Fruit fly (Drosophila melanogaster) whole organism, embryonic: ENCODE measurements around the gene CG5225.

Experiments used
- B-H2 ChIP-seq: fragments of 200-800 bp; sonication (Bioruptor generic); optimal IDR thresholded peaks from 2 replicates; lab custom pipeline; 2018; ENCODE audit warnings: missing biosample characterization, mild to moderate bottlenecking, missing genetic modification characterization
- CG10274 ChIP-seq: fragments of 200-800 bp; sonication (Bioruptor generic); optimal IDR thresholded peaks from 3 replicates; lab custom pipeline; 2017; ENCODE audit warnings: missing biosample characterization, mild to moderate bottlenecking, missing genetic modification characterization
- CG10654 ChIP-seq: fragments of 200-800 bp; sonication (Bioruptor generic); optimal IDR thresholded peaks from 2 replicates; lab custom pipeline; 2016; ENCODE audit warnings: missing biosample characterization, missing genetic modification characterization
- CG11398 ChIP-seq: fragments of 200-800 bp; sonication (Bioruptor generic); optimal IDR thresholded peaks from 2 replicates; lab custom pipeline; 2016; ENCODE audit warnings: missing biosample characterization, missing genetic modification characterization
- CG12104 ChIP-seq: fragments of 200-800 bp; sonication (Bioruptor generic); optimal IDR thresholded peaks from 3 replicates; lab custom pipeline; 2016; ENCODE audit warnings: missing biosample characterization, missing genetic modification characterization
- CG12299 ChIP-seq: fragments of 200-800 bp; sonication (Bioruptor generic); optimal IDR thresholded peaks from 2 replicates; lab custom pipeline; 2018; ENCODE audit warnings: missing biosample characterization, mild to moderate bottlenecking, missing genetic modification characterization
- CG12391 ChIP-seq: fragments of 200-800 bp; sonication (Bioruptor generic); optimal IDR thresholded peaks from 3 replicates; lab custom pipeline; 2018; ENCODE audit warnings: missing biosample characterization, mild to moderate bottlenecking, missing genetic modification characterization, moderate library complexity
- CG14710 ChIP-seq: fragments of 200-800 bp; sonication (Bioruptor generic); optimal IDR thresholded peaks from 3 replicates; lab custom pipeline; 2019; ENCODE audit warnings: missing biosample characterization, mild to moderate bottlenecking, missing genetic modification characterization, moderate library complexity
- CG15011 ChIP-seq: fragments of 200-800 bp; sonication (Bioruptor generic); optimal IDR thresholded peaks from 3 replicates; lab custom pipeline; 2018; ENCODE audit warnings: missing biosample characterization, mild to moderate bottlenecking, missing genetic modification characterization
- CG15073 ChIP-seq: fragments of 200-800 bp; sonication (Bioruptor generic); optimal IDR thresholded peaks from 2 replicates; lab custom pipeline; 2016; ENCODE audit warnings: missing biosample characterization, missing genetic modification characterization
- CG15514 ChIP-seq: fragments of 200-800 bp; sonication (Bioruptor generic); optimal IDR thresholded peaks from 3 replicates; lab custom pipeline; 2017; ENCODE audit warnings: missing biosample characterization, missing genetic modification characterization, mild to moderate bottlenecking, moderate library complexity, missing genetic modification reagents
- CG17385 ChIP-seq: fragments of 200-800 bp; sonication (Bioruptor generic); optimal IDR thresholded peaks from 3 replicates; lab custom pipeline; 2018; ENCODE audit warnings: missing biosample characterization, mild to moderate bottlenecking, missing genetic modification characterization
- CG1792 ChIP-seq: fragments of 200-800 bp; sonication (Bioruptor generic); optimal IDR thresholded peaks from 2 replicates; lab custom pipeline; 2016; ENCODE audit warnings: missing biosample characterization, missing genetic modification characterization
- CG18599 ChIP-seq: fragments of 200-800 bp; sonication (Bioruptor generic); optimal IDR thresholded peaks from 3 replicates; lab custom pipeline; 2017; ENCODE audit warnings: missing biosample characterization, missing genetic modification characterization, mild to moderate bottlenecking, moderate library complexity, missing genetic modification reagents
- CG3163 ChIP-seq: fragments of 200-800 bp; sonication (Bioruptor generic); optimal IDR thresholded peaks from 3 replicates; lab custom pipeline; 2016; ENCODE audit warnings: missing biosample characterization, missing genetic modification characterization
- CG32532 ChIP-seq: fragments of 200-800 bp; sonication (Bioruptor generic); IDR thresholded peaks from 2 replicates; pipeline ENCODE4 v1.3.6; 2022; ENCODE audit warnings: missing biosample characterization, missing genetic modification characterization
- CG4282 ChIP-seq: fragments of 200-800 bp; sonication (Bioruptor generic); optimal IDR thresholded peaks from 2 replicates; lab custom pipeline; 2016; ENCODE audit warnings: missing biosample characterization, missing genetic modification characterization
- CG4424 ChIP-seq: fragments of 200-800 bp; sonication (Bioruptor generic); optimal IDR thresholded peaks from 3 replicates; lab custom pipeline; 2016; ENCODE audit warnings: missing biosample characterization, missing genetic modification characterization
- CG5180 ChIP-seq: fragments of 200-800 bp; sonication (Bioruptor generic); optimal IDR thresholded peaks from 3 replicates; lab custom pipeline; 2017; ENCODE audit warnings: missing biosample characterization, missing genetic modification characterization, mild to moderate bottlenecking, moderate library complexity, missing genetic modification reagents
- CG6813 ChIP-seq: fragments of 200-800 bp; sonication (Bioruptor generic); optimal IDR thresholded peaks from 2 replicates; lab custom pipeline; 2017; ENCODE audit warnings: missing biosample characterization, missing genetic modification characterization, mild to moderate bottlenecking, moderate library complexity, missing genetic modification reagents
- CG7372 ChIP-seq: fragments of 200-800 bp; sonication (Bioruptor generic); IDR thresholded peaks from 2 replicates; pipeline ENCODE4 v1.3.6; 2022; ENCODE audit warnings: missing biosample characterization, missing genetic modification characterization
- CG9609 ChIP-seq: fragments of 200-800 bp; sonication (Bioruptor generic); optimal IDR thresholded peaks from 3 replicates; lab custom pipeline; 2016; ENCODE audit warnings: missing biosample characterization, missing genetic modification characterization
- CrebB ChIP-seq: fragments of 200-800 bp; sonication (Bioruptor generic); optimal IDR thresholded peaks from 3 replicates; lab custom pipeline; 2018; ENCODE audit warnings: missing biosample characterization, mild to moderate bottlenecking, missing genetic modification characterization
- E2f2 ChIP-seq: fragments of 200-800 bp; sonication (Bioruptor generic); IDR thresholded peaks from 2 replicates; pipeline ENCODE4 v1.3.6; 2022; ENCODE audit warnings: missing biosample characterization, missing genetic modification characterization
- Fer2 ChIP-seq: fragments of 200-800 bp; sonication (Bioruptor generic); optimal IDR thresholded peaks from 2 replicates; lab custom pipeline; 2018; ENCODE audit warnings: missing biosample characterization, mild to moderate bottlenecking, missing genetic modification characterization, moderate library complexity
- Gsc ChIP-seq: fragments of 200-800 bp; sonication (Bioruptor generic); IDR thresholded peaks from 2 replicates; pipeline ENCODE4 v1.3.6; 2022; ENCODE audit warnings: missing biosample characterization, missing genetic modification characterization
- H15 ChIP-seq: fragments of 200-800 bp; sonication (Bioruptor generic); IDR thresholded peaks from 3 replicates; pipeline ENCODE4 v1.3.6; 2022; ENCODE audit warnings: missing biosample characterization, missing genetic modification characterization
- HLHmδ ChIP-seq: fragments of 200-800 bp; sonication (Bioruptor generic); optimal IDR thresholded peaks from 2 replicates; lab custom pipeline; 2018; ENCODE audit warnings: missing biosample characterization, mild to moderate bottlenecking, missing genetic modification characterization, moderate library complexity
- Jarid2 ChIP-seq: fragments of 200-800 bp; sonication (Bioruptor generic); optimal IDR thresholded peaks from 3 replicates; lab custom pipeline; 2017; ENCODE audit warnings: mild to moderate bottlenecking, missing biosample characterization, missing genetic modification reagents, missing genetic modification characterization
- Mad ChIP-seq: fragments of 200-800 bp; sonication (Bioruptor generic); optimal IDR thresholded peaks from 2 replicates; lab custom pipeline; 2016; ENCODE audit warnings: missing biosample characterization, missing genetic modification characterization
- Max ChIP-seq: fragments of 200-800 bp; sonication (Bioruptor generic); optimal IDR thresholded peaks from 2 replicates; lab custom pipeline; 2016; ENCODE audit warnings: missing biosample characterization, mild to moderate bottlenecking, missing genetic modification characterization
- NFAT ChIP-seq: fragments of 200-800 bp; sonication (Bioruptor generic); IDR thresholded peaks from 2 replicates; pipeline ENCODE4 v1.3.6; 2022; ENCODE audit warnings: missing biosample characterization, missing genetic modification characterization
- Stat92E ChIP-seq, 3 experiments: fragments of >200 bp in 2 of 3; fragments of 200-800 bp in 1 of 3; sonication (Bioruptor generic) in 1 of 3; optimal IDR thresholded peaks; 2 replicates each; lab custom pipeline; 2017 to 2019; ENCODE audit warnings: missing biosample characterization in 3 of 3, missing genetic modification characterization in 3 of 3, mild to moderate bottlenecking in 1 of 3, moderate library complexity in 1 of 3
- YL-1 ChIP-seq: fragments of 200-800 bp; sonication (Bioruptor generic); optimal IDR thresholded peaks from 3 replicates; lab custom pipeline; 2017; ENCODE audit warnings: missing biosample characterization, mild to moderate bottlenecking, missing genetic modification characterization
- chinmo ChIP-seq: fragments of 200-800 bp; sonication (Bioruptor generic); IDR thresholded peaks from 4 replicates; pipeline ENCODE4 v1.3.6; 2022; ENCODE audit warnings: missing biosample characterization, missing genetic modification characterization; ENCODE audit not compliant: partially characterized antibody
- chm ChIP-seq: fragments of 200-800 bp; sonication (Bioruptor generic); IDR thresholded peaks from 2 replicates; pipeline ENCODE4 v1.3.6; 2022; ENCODE audit warnings: missing biosample characterization, missing genetic modification characterization
- crc ChIP-seq: fragments of 200-800 bp; sonication (Bioruptor generic); optimal IDR thresholded peaks from 2 replicates; lab custom pipeline; 2016; ENCODE audit warnings: missing biosample characterization, missing genetic modification characterization
- disco-r ChIP-seq: fragments of 200-800 bp; sonication (Bioruptor generic); optimal IDR thresholded peaks from 2 replicates; lab custom pipeline; 2016; ENCODE audit warnings: missing biosample characterization, missing genetic modification characterization
- eve ChIP-seq, 2 experiments: fragments of >200 bp; optimal IDR thresholded peaks; 2 replicates each; lab custom pipeline; 2017; ENCODE audit warnings: missing biosample characterization in 2 of 2, missing genetic modification characterization in 2 of 2
- gcm ChIP-seq: fragments of 200-800 bp; sonication (Bioruptor generic); optimal IDR thresholded peaks from 2 replicates; lab custom pipeline; 2019; ENCODE audit warnings: missing biosample characterization, mild to moderate bottlenecking, missing genetic modification characterization, moderate library complexity
- grau ChIP-seq: fragments of 200-800 bp; optimal IDR thresholded peaks from 3 replicates; lab custom pipeline; 2019; ENCODE audit warnings: missing biosample characterization, mild to moderate bottlenecking, missing genetic modification characterization, moderate library complexity
- hkb ChIP-seq, 2 experiments: fragments of 200-800 bp in 1 of 2; fragments of >200 bp in 1 of 2; sonication (Bioruptor generic) in 1 of 2; IDR thresholded peaks in 1 of 2; optimal IDR thresholded peaks in 1 of 2; 2 replicates each; pipeline versions ENCODE4 v1.3.6 to Lab custom; 2017 to 2022; ENCODE audit warnings: missing biosample characterization in 1 of 2, missing genetic modification characterization in 1 of 2
- ken ChIP-seq: fragments of 200-800 bp; sonication (Bioruptor generic); IDR thresholded peaks from 3 replicates; pipeline ENCODE4 v1.3.6; 2022; ENCODE audit warnings: missing biosample characterization, missing genetic modification characterization
- lov ChIP-seq, 2 experiments: fragments of 200-800 bp in 1 of 2; fragments of >200 bp in 1 of 2; sonication (Bioruptor generic) in 1 of 2; IDR thresholded peaks in 1 of 2; optimal IDR thresholded peaks in 1 of 2; 2 replicates in 1 of 2; 3 replicates in 1 of 2; pipeline versions ENCODE4 v1.3.6 to Lab custom; 2017 to 2022; ENCODE audit warnings: missing biosample characterization in 1 of 2, missing genetic modification characterization in 1 of 2
- mirr ChIP-seq: fragments of 200-800 bp; sonication (Bioruptor generic); optimal IDR thresholded peaks from 3 replicates; lab custom pipeline; 2018; ENCODE audit warnings: missing biosample characterization, mild to moderate bottlenecking, missing genetic modification characterization
- schlank ChIP-seq: fragments of 200-800 bp; sonication (Bioruptor generic); optimal IDR thresholded peaks from 2 replicates; lab custom pipeline; 2018; ENCODE audit warnings: missing biosample characterization, mild to moderate bottlenecking, missing genetic modification characterization
- tna ChIP-seq: fragments of 200-800 bp; sonication (Bioruptor generic); IDR thresholded peaks from 2 replicates; pipeline ENCODE4 v1.3.6; 2022; ENCODE audit warnings: missing biosample characterization, missing genetic modification characterization; ENCODE audit not compliant: partially characterized antibody
- unc-4 ChIP-seq: fragments of 200-800 bp; sonication (Bioruptor generic); IDR thresholded peaks from 2 replicates; pipeline ENCODE4 v1.3.6; 2022; ENCODE audit warnings: missing biosample characterization, missing genetic modification characterization; ENCODE audit not compliant: partially characterized antibody
- yki ChIP-seq: fragments of >200 bp; optimal IDR thresholded peaks from 3 replicates; lab custom pipeline; 2018

CG5225 gene

dm6 chr3R:17020956-17021355, 7.5 kb upstream of the CG5225 start, which contains the start of gene Adsl (continued):
- TF ChIP-seq unc-4 (GFP tag; lab: Robert Waterston, UW) (0 out of 2 replicates have a peak, but pooled peaks have one; percentile 29), CG32532 (peak; percentile 51; the same call in 1 of the 2 replicates), CG11398 (GFP tag; lab: Kevin White, UChicago) (no peak), Jarid2 (peak; percentile 60), crc (GFP tag; lab: Kevin White, UChicago) (no peak), CG15011 (GFP tag; lab: Kevin White, UChicago) (peak; percentile 57), ken (GFP tag; lab: Robert Waterston, UW) (no peak), CG6813 (GFP tag; lab: Kevin White, UChicago) (peak; percentile 85), CG5180 (GFP tag; lab: Kevin White, UChicago) (peak; percentile 49), CG10274 (GFP tag; lab: Kevin White, UChicago) (peak; percentile 34), NFAT (peak; percentile 8; the same call in 1 of the 2 replicates), CG15514 (GFP tag; lab: Kevin White, UChicago) (peak; percentile 96), yki (lab: Kevin White, UChicago) (no peak), CrebB (peak; percentile 86), lov (optimal IDR thresholded peaks at IDR 0.05; lab: Kevin White, UChicago) (no peak), lov (GFP tag; IDR thresholded peaks at IDR 0.05; lab: Robert Waterston, UW) (peak; percentile 77; the same call in 2 of the 3 replicates), B-H2 (GFP tag; lab: Kevin White, UChicago) (no peak), chm (GFP tag; lab: Robert Waterston, UW) (no peak), tna (GFP tag; lab: Robert Waterston, UW) (no peak), Max (peak; percentile 86), gcm (GFP tag; lab: Kevin White, UChicago) (peak; percentile 76), CG14710 (tag; lab: Kevin White, UChicago) (peak; percentile 79), YL-1 (GFP tag; lab: Kevin White, UChicago) (peak; percentile 74), CG17385 (GFP tag; lab: Kevin White, UChicago) (peak; percentile 74), grau (tag; lab: Kevin White, UChicago) (no peak), Gsc (GFP tag; lab: Robert Waterston, UW) (no peak), E2f2 (GFP tag; lab: Robert Waterston, UW) (peak; percentile 68), CG12104 (GFP tag; lab: Kevin White, UChicago) (peak; percentile 19), mirr (GFP tag; lab: Kevin White, UChicago) (peak; percentile 30), CG4424 (GFP tag; lab: Kevin White, UChicago) (peak; percentile 74), CG12391 (tag; lab: Kevin White, UChicago) (peak; percentile 72), Stat92E (GFP tag; optimal IDR thresholded peaks at IDR 0.05; lab: Kevin White, UChicago) (no peak), CG4282 (GFP tag; lab: Kevin White, UChicago) (no peak), CG10654 (GFP tag; lab: Kevin White, UChicago) (peak; percentile 26), CG1792 (GFP tag; lab: Kevin White, UChicago) (no peak), CG3163 (GFP tag; lab: Kevin White, UChicago) (no peak), disco-r (no peak), Mad (peak; percentile 18), eve (GFP tag; optimal IDR thresholded peaks at IDR 0.05; lab: Kevin White, UChicago) (no peak), CG9609 (GFP tag; lab: Kevin White, UChicago) (peak; percentile 5), hkb (optimal IDR thresholded peaks at IDR 0.05; lab: Kevin White, UChicago) (no peak), hkb (GFP tag; IDR thresholded peaks at IDR 0.05; lab: Robert Waterston, UW) (peak; percentile 73), HLHmδ (GFP tag; lab: Kevin White, UChicago) (peak; percentile 67), CG7372 (GFP tag; lab: Robert Waterston, UW) (no peak), CG18599 (GFP tag; lab: Kevin White, UChicago) (peak; percentile 71), CG12299 (tag; lab: Kevin White, UChicago) (peak; percentile 45), H15 (GFP tag; lab: Robert Waterston, UW) (no peak), Fer2 (peak; percentile 56), CG15073 (GFP tag; lab: Kevin White, UChicago) (no peak), schlank (peak; percentile 49), chinmo (GFP tag; lab: Robert Waterston, UW) (0 out of 4 replicates have a peak, but pooled peaks have one; percentile 38)
